In genomic region chrX:7579810-7580209, dm6 we compare ENCODE assay signal across 4 fruit fly cellular contexts.
TF ChIP-seq lines count a peak whose summit lies in the region.

No protein-coding gene starts in this region.

- TF ChIP-seq CTCF in whole organism, embryonic (GFP tag; optimal IDR thresholded peaks at IDR 0.05; lab: Kevin White, UChicago): no peak

TF ChIP-seq in whole organism, adult, 20 proteins besides CTCF, POLR2A, EP300 and RAD21:
- TF ChIP-seq CG14711 (tag; optimal IDR thresholded peaks at IDR 0.05; lab: Kevin White, UChicago): no peak
- TF ChIP-seq ovo (GFP tag; optimal IDR thresholded peaks at IDR 0.05; lab: Kevin White, UChicago): peak; percentile 30
- no peak for TF ChIP-seq cnc (optimal IDR thresholded peaks at IDR 0.05; lab: Kevin White, UChicago)
- TF ChIP-seq pad (GFP tag; optimal IDR thresholded peaks at IDR 0.05; lab: Kevin White, UChicago): no peak
- no peak for TF ChIP-seq CG12768 (GFP tag; optimal IDR thresholded peaks at IDR 0.05; lab: Kevin White, UChicago)
- peak; percentile 37 for TF ChIP-seq tj (GFP tag; optimal IDR thresholded peaks at IDR 0.05; lab: Kevin White, UChicago)
- TF ChIP-seq Crg-1 (GFP tag; optimal IDR thresholded peaks at IDR 0.05; lab: Kevin White, UChicago): no peak
- no peak for TF ChIP-seq CG1620 (GFP tag; optimal IDR thresholded peaks at IDR 0.05; lab: Kevin White, UChicago)

TF ChIP-seq in whole organism, embryonic, 481 proteins besides CTCF, POLR2A, EP300 and RAD21 (continues in another document):
- TF ChIP-seq chn (GFP tag; optimal IDR thresholded peaks at IDR 0.05; lab: Kevin White, UChicago): no peak
- no peak for TF ChIP-seq CG4360 (GFP tag; IDR thresholded peaks at IDR 0.05; lab: Robert Waterston, UW)
- no peak for TF ChIP-seq pum (GFP tag; optimal IDR thresholded peaks at IDR 0.05; lab: Kevin White, UChicago)
- peak; percentile 53 for TF ChIP-seq HLHmδ (GFP tag; optimal IDR thresholded peaks at IDR 0.05; lab: Kevin White, UChicago)
- TF ChIP-seq sr (GFP tag; IDR thresholded peaks at IDR 0.05; lab: Robert Waterston, UW): no peak
- TF ChIP-seq CG15479 (GFP tag; optimal IDR thresholded peaks at IDR 0.05; lab: Kevin White, UChicago): peak; percentile 95
- TF ChIP-seq CG4282 (GFP tag; optimal IDR thresholded peaks at IDR 0.05; lab: Kevin White, UChicago): no peak
- TF ChIP-seq CG14667 (GFP tag; IDR thresholded peaks at IDR 0.05; lab: Robert Waterston, UW): no peak
- peak; percentile 18 for TF ChIP-seq fd64A (GFP tag; optimal IDR thresholded peaks at IDR 0.05; lab: Kevin White, UChicago)
- TF ChIP-seq Dip2 (GFP tag; IDR thresholded peaks at IDR 0.05; lab: Robert Waterston, UW): no peak
- TF ChIP-seq CG10209 (GFP tag; optimal IDR thresholded peaks at IDR 0.05; lab: Kevin White, UChicago): peak; percentile 31
- peak; percentile 4 for TF ChIP-seq CG4707 (GFP tag; optimal IDR thresholded peaks at IDR 0.05; lab: Kevin White, UChicago)
- TF ChIP-seq CG18011 (GFP tag; optimal IDR thresholded peaks at IDR 0.05; lab: Kevin White, UChicago): no peak
- TF ChIP-seq fd102C (GFP tag; optimal IDR thresholded peaks at IDR 0.05; lab: Kevin White, UChicago): peak; percentile 70
- no peak for TF ChIP-seq CG2199 (GFP tag; IDR thresholded peaks at IDR 0.05; lab: Robert Waterston, UW)
- peak in 1 of 2 experiments; percentile 70 for TF ChIP-seq Pdp1 (GFP tag; optimal IDR thresholded peaks at IDR 0.05; lab: Kevin White, UChicago)
- TF ChIP-seq onecut (GFP tag; IDR thresholded peaks at IDR 0.05; lab: Robert Waterston, UW): 0 out of 2 replicates have a peak, but pooled peaks have one; percentile 15
- peak; percentile 44 for TF ChIP-seq CG1233 (GFP tag; optimal IDR thresholded peaks at IDR 0.05; lab: Kevin White, UChicago)
- 0 out of 2 replicates have a peak, but pooled peaks have one; percentile 41 for TF ChIP-seq crol (GFP tag; IDR thresholded peaks at IDR 0.05; lab: Robert Waterston, UW)
- TF ChIP-seq Scr (GFP tag; IDR thresholded peaks at IDR 0.05; lab: Robert Waterston, UW; ENCODE audit: partially characterized antibody): no peak
- TF ChIP-seq NC2β (GFP tag; optimal IDR thresholded peaks at IDR 0.05; lab: Kevin White, UChicago): peak; percentile 43
- TF ChIP-seq CG30403 (GFP tag; optimal IDR thresholded peaks at IDR 0.05; lab: Kevin White, UChicago): no peak
- no peak for TF ChIP-seq hkb (optimal IDR thresholded peaks at IDR 0.05; lab: Kevin White, UChicago)
- TF ChIP-seq hkb (GFP tag; IDR thresholded peaks at IDR 0.05; lab: Robert Waterston, UW): no peak
- no peak for TF ChIP-seq CG7928 (GFP tag; optimal IDR thresholded peaks at IDR 0.05; lab: Kevin White, UChicago)
- peak in 1 of 2 experiments; percentile 65 for TF ChIP-seq tll (GFP tag; optimal IDR thresholded peaks at IDR 0.05; lab: Kevin White, UChicago)
- no peak for TF ChIP-seq CG14710 (tag; optimal IDR thresholded peaks at IDR 0.05; lab: Kevin White, UChicago)
- peak; percentile 3 for TF ChIP-seq HHEX (GFP tag; optimal IDR thresholded peaks at IDR 0.05; lab: Kevin White, UChicago)

TF ChIP-seq in whole organism, prepupa, 60 proteins besides CTCF, POLR2A, EP300 and RAD21:
- TF ChIP-seq fkh (GFP tag; optimal IDR thresholded peaks at IDR 0.05; lab: Kevin White, UChicago) (peak; percentile 80), Eip78C (GFP tag; lab: Kevin White, UChicago) (peak; percentile 13), svp (GFP tag; lab: Kevin White, UChicago) (peak; percentile 0), Met (GFP tag; optimal IDR thresholded peaks at IDR 0.05; lab: Kevin White, UChicago) (no peak)

TF ChIP-seq in whole organism, wandering third instar larva, 38 proteins besides CTCF, POLR2A, EP300 and RAD21:
- TF ChIP-seq Rel (GFP tag; optimal IDR thresholded peaks at IDR 0.05; lab: Kevin White, UChicago) (no peak), Rel (tag; optimal IDR thresholded peaks at IDR 0.05; lab: Kevin White, UChicago) (peak; percentile 17), fru (GFP tag; optimal IDR thresholded peaks at IDR 0.05; lab: Kevin White, UChicago) (no peak), Mio (GFP tag; optimal IDR thresholded peaks at IDR 0.05; lab: Kevin White, UChicago) (no peak)
